Worm (Caenorhabditis elegans) whole organism, late embryonic: ENCODE measurements around the gene C15C8.7.

Experiments used
- F13H6.1 ChIP-seq: sonication (generic microtip); optimal IDR thresholded peaks from 2 replicates; lab custom pipeline; 2016; ENCODE audit warnings: missing genetic modification characterization, missing compliant biosample characterization
- K02D7.2 ChIP-seq: sonication (generic microtip); optimal IDR thresholded peaks from 2 replicates; lab custom pipeline; 2017; ENCODE audit warnings: mild to moderate bottlenecking, missing genetic modification characterization, missing compliant biosample characterization
- ama-1 ChIP-seq: fragments of 150-350 bp; optimal IDR thresholded peaks from 2 replicates; lab custom pipeline; 2014
- ceh-2 ChIP-seq: sonication (generic microtip); optimal IDR thresholded peaks from 2 replicates; lab custom pipeline; 2016; ENCODE audit warnings: missing genotype, missing genetic modification characterization, missing compliant biosample characterization
- ceh-22 ChIP-seq: sonication (generic microtip); optimal IDR thresholded peaks from 2 replicates; lab custom pipeline; 2017; ENCODE audit warnings: missing biosample characterization, missing genetic modification characterization
- ceh-24 ChIP-seq: sonication (generic microtip); optimal IDR thresholded peaks from 2 replicates; lab custom pipeline; 2016; ENCODE audit warnings: mild to moderate bottlenecking, missing genetic modification characterization, missing compliant biosample characterization
- ceh-30 ChIP-seq: fragments of 150-350 bp; optimal IDR thresholded peaks from 2 replicates; lab custom pipeline; 2014; ENCODE audit warnings: missing biosample characterization, missing genetic modification characterization
- ceh-45 ChIP-seq: fragments of 200-800 bp; sonication (Bioruptor generic); IDR thresholded peaks from 2 replicates; pipeline ENCODE4 v1.3.6; 2022; ENCODE audit warnings: missing genetic modification reagents, missing genetic modification characterization, missing compliant biosample characterization
- ceh-48 ChIP-seq: sonication (generic microtip); optimal IDR thresholded peaks from 2 replicates; lab custom pipeline; 2016; ENCODE audit warnings: missing genetic modification characterization, inconsistent platforms, missing compliant biosample characterization
- ceh-6 ChIP-seq: fragments of 200-800 bp; sonication (Bioruptor generic); optimal IDR thresholded peaks from 2 replicates; lab custom pipeline; 2018; ENCODE audit warnings: mild to moderate bottlenecking, missing genetic modification characterization, missing compliant biosample characterization
- ceh-9 ChIP-seq: sonication (generic microtip); optimal IDR thresholded peaks from 2 replicates; lab custom pipeline; 2016; ENCODE audit warnings: mild to moderate bottlenecking, missing genetic modification characterization, inconsistent platforms, missing compliant biosample characterization
- che-1 ChIP-seq: sonication (generic microtip); optimal IDR thresholded peaks from 2 replicates; lab custom pipeline; 2016; ENCODE audit warnings: mild to moderate bottlenecking, missing genetic modification characterization, missing compliant biosample characterization
- dmd-4 ChIP-seq: sonication (generic microtip); optimal IDR thresholded peaks from 2 replicates; lab custom pipeline; 2016; ENCODE audit warnings: borderline replicate concordance, missing genetic modification characterization, missing compliant biosample characterization
- elt-2 ChIP-seq: sonication (generic microtip); optimal IDR thresholded peaks from 2 replicates; lab custom pipeline; 2016; ENCODE audit warnings: missing genetic modification reagents, missing genetic modification characterization, missing compliant biosample characterization
- fax-1 ChIP-seq: sonication (generic microtip); optimal IDR thresholded peaks from 2 replicates; lab custom pipeline; 2016; ENCODE audit warnings: missing genotype, missing genetic modification characterization, missing compliant biosample characterization
- fkh-6 ChIP-seq: sonication (generic microtip); optimal IDR thresholded peaks from 2 replicates; lab custom pipeline; 2016; ENCODE audit warnings: missing genetic modification characterization, missing compliant biosample characterization
- gmeb-2 ChIP-seq: sonication (generic microtip); optimal IDR thresholded peaks from 2 replicates; lab custom pipeline; 2016; ENCODE audit warnings: missing genetic modification characterization, inconsistent platforms, missing compliant biosample characterization
- hlh-13 ChIP-seq: fragments of 200-800 bp; sonication (Bioruptor generic); optimal IDR thresholded peaks from 2 replicates; lab custom pipeline; 2018; ENCODE audit warnings: mild to moderate bottlenecking, missing genetic modification characterization, missing compliant biosample characterization
- hlh-6 ChIP-seq: sonication (generic microtip); optimal IDR thresholded peaks from 2 replicates; lab custom pipeline; 2016; ENCODE audit warnings: missing genotype, missing genetic modification characterization, missing compliant biosample characterization
- hlh-8 ChIP-seq: sonication (generic microtip); optimal IDR thresholded peaks from 2 replicates; lab custom pipeline; 2016; ENCODE audit warnings: missing genotype, missing genetic modification characterization, missing compliant biosample characterization
- lim-6 ChIP-seq: sonication (generic microtip); optimal IDR thresholded peaks from 2 replicates; lab custom pipeline; 2016; ENCODE audit warnings: missing genetic modification characterization, missing compliant biosample characterization
- lin-11 ChIP-seq: fragments of 200-800 bp; sonication (Bioruptor generic); optimal IDR thresholded peaks from 2 replicates; lab custom pipeline; 2018; ENCODE audit warnings: mild to moderate bottlenecking, missing genetic modification characterization, missing compliant biosample characterization
- madf-2 ChIP-seq: sonication (generic microtip); optimal IDR thresholded peaks from 2 replicates; lab custom pipeline; 2017; ENCODE audit warnings: missing genetic modification characterization, missing compliant biosample characterization
- mec-3 ChIP-seq: sonication (generic microtip); optimal IDR thresholded peaks from 2 replicates; lab custom pipeline; 2016; ENCODE audit warnings: borderline replicate concordance, missing genetic modification characterization, missing compliant biosample characterization
- nfya-1 ChIP-seq: sonication (generic microtip); optimal IDR thresholded peaks from 2 replicates; lab custom pipeline; 2017; ENCODE audit warnings: missing genetic modification characterization, mild to moderate bottlenecking, missing compliant biosample characterization, antibody characterized with exemption, moderate library complexity
- npax-4 ChIP-seq: sonication (generic microtip); optimal IDR thresholded peaks from 2 replicates; lab custom pipeline; 2016; ENCODE audit warnings: missing genetic modification characterization, missing compliant biosample characterization
- pag-3 ChIP-seq: sonication (generic microtip); optimal IDR thresholded peaks from 2 replicates; lab custom pipeline; 2016; ENCODE audit warnings: missing compliant biosample characterization, missing genetic modification characterization, borderline replicate concordance
- pat-9 ChIP-seq: fragments of 200-800 bp; sonication (Bioruptor generic); optimal IDR thresholded peaks from 2 replicates; lab custom pipeline; 2018; ENCODE audit warnings: mild to moderate bottlenecking, missing genetic modification characterization, moderate library complexity, missing compliant biosample characterization
- pax-1 ChIP-seq: fragments of 150-350 bp; optimal IDR thresholded peaks from 2 replicates; lab custom pipeline; 2014; ENCODE audit warnings: missing biosample characterization, missing genetic modification characterization
- pha-2 ChIP-seq: sonication (generic microtip); optimal IDR thresholded peaks from 2 replicates; lab custom pipeline; 2017; ENCODE audit warnings: mild to moderate bottlenecking, missing genetic modification characterization, missing compliant biosample characterization
- pqm-1 ChIP-seq: sonication (generic microtip); optimal IDR thresholded peaks from 2 replicates; lab custom pipeline; 2016; ENCODE audit warnings: missing genetic modification characterization, missing compliant biosample characterization
- rnt-1 ChIP-seq: sonication (generic microtip); optimal IDR thresholded peaks from 2 replicates; lab custom pipeline; 2016; ENCODE audit warnings: missing genetic modification characterization, missing compliant biosample characterization
- unc-3 ChIP-seq, 2 experiments: fragments of 200-800 bp in 1 of 2; sonication (Bioruptor generic) in 1 of 2; sonication (generic microtip) in 1 of 2; conservative IDR thresholded peaks in 1 of 2; optimal IDR thresholded peaks in 1 of 2; 2 replicates each; pipeline versions ENCODE4 v1.3.6 to Lab custom; 2016 to 2022; ENCODE audit warnings: missing compliant biosample characterization in 2 of 2, missing genetic modification characterization in 2 of 2, missing genetic modification reagents in 1 of 2
- unc-42 ChIP-seq: sonication (generic microtip); optimal IDR thresholded peaks from 2 replicates; lab custom pipeline; 2016; ENCODE audit warnings: missing genotype, missing genetic modification characterization, missing compliant biosample characterization
- unc-55 ChIP-seq: sonication (generic microtip); optimal IDR thresholded peaks from 2 replicates; lab custom pipeline; 2017; ENCODE audit warnings: missing biosample characterization, missing genetic modification reagents, missing genetic modification characterization
- unc-86 ChIP-seq: sonication (generic microtip); optimal IDR thresholded peaks from 2 replicates; lab custom pipeline; 2016; ENCODE audit warnings: missing genetic modification characterization, missing compliant biosample characterization
- zip-5 ChIP-seq: sonication (generic microtip); optimal IDR thresholded peaks from 2 replicates; lab custom pipeline; 2016; ENCODE audit warnings: missing genetic modification characterization, missing compliant biosample characterization

The C15C8.7 gene

DNA sequence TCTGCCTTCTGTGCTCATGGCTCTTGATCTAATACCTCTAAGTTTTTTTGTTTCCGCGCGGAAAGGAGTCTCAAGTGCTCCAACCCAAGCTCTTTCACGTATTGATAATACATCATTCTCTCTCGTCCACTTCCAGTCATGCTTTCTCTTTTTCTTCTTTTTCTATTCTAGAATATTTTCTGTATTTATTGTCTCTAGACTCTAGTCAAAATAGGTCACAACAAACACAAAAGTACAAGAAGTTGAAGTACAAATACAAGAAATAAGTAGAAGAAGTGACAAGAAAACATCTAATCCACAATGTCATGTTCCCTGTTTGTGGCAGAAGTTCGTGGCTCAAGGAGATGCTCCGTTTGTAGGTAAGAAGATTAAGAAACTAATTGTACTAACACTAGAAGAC is 28.4 kb upstream of the C15C8.7 start, which contains the start of gene ZC455.1:
Gene ZC455.1, plus strand, starts transcription at position 301 of the 400 bp plus-strand sequence.
- no peak for TF ChIP-seq pat-9 (tag; lab: Kevin White, UChicago)
- TF ChIP-seq mec-3 (tag; lab: Kevin White, UChicago), result no peak

DNA sequence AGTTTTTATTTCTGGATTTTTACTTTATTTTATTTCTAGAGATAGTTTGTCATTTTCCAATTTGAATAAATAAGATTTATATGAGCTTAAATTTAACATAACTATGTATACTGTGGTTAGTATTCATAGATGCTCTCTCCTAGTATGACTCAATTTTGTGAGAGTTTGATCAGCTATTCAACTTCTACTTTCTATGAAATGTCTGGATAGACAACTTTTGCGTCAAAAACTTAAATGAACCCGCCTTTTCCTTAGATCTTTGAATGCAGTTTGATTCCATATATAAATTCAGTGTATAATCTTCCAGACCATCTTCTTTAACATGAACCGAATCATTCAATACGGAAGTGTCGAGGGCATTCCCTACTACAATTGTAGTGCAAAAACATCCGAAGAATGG is 24.1 kb upstream of the C15C8.7 start, which contains the start of gene srt-43:
Gene srt-43, plus strand, starts transcription at position 301 of the 400 bp plus-strand sequence.
- TF ChIP-seq zip-5 (tag; lab: Kevin White, UChicago) (no peak), dmd-4 (no peak), mec-3 (tag; lab: Kevin White, UChicago) (no peak), ceh-48 (tag; lab: Kevin White, UChicago) (no peak), pqm-1 (tag; lab: Kevin White, UChicago) (no peak), lim-6 (tag; lab: Kevin White, UChicago) (no peak), ceh-45 (GFP tag; lab: Robert Waterston, UW) (no peak), fkh-6 (tag; lab: Kevin White, UChicago) (no peak), unc-3 (GFP tag; conservative IDR thresholded peaks at IDR 0.05; lab: Robert Waterston, UW) (no peak), unc-3 (tag; optimal IDR thresholded peaks at IDR 0.05; lab: Kevin White, UChicago) (no peak), ceh-6 (GFP tag; lab: Kevin White, UChicago) (no peak), ceh-30 (tag; lab: Kevin White, UChicago) (no peak), madf-2 (no peak), unc-86 (tag; lab: Kevin White, UChicago) (no peak), ceh-24 (no peak)
- TF ChIP-seq, all 69 proteins: peak for 0

DNA sequence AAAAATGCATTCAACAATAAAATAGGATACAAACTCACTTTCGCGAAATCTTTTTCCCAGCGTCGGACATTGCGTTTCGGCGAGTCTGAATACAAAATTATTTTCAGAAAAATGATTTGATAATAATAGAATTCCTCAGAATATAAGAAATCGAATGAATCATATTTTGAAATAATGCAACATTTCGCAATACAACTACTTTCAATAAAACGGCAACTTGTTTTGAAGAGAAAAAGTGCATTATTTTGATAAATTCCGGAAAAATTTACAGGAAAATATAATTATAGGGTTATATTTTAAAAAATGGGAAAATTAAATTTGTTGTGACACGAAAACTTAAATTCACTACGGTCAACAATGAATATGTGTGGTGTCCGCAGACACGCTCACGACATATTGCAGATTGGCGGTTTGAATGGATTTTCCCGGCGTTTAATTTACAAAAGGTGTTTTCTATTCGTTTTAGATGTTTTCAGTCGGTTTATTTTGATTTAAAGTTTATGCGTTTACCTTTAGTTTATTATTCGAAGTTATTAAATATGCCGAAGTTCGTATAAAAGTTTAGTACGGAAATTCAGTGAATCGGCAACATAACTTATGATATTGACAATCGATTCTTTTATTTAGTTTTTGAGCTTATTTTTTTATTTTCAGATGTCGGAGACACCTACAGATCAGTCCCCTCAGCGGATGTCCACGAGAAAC is 18.6 kb upstream of the C15C8.7 start, which contains the start of the genes abcf-1 and scc-3:
Gene abcf-1, minus strand, starts transcription at position 85 of the 705 bp plus-strand sequence.
Gene scc-3, plus strand, starts transcription at position 655 of the 705 bp plus-strand sequence.
- no peak for TF ChIP-seq pha-2 (tag; lab: Kevin White, UChicago)
- TF ChIP-seq unc-42 (tag; lab: Kevin White, UChicago), result no peak
- TF ChIP-seq pag-3 (tag; lab: Kevin White, UChicago), result no peak
- TF ChIP-seq hlh-6, result no peak
- no peak for TF ChIP-seq mec-3 (tag; lab: Kevin White, UChicago)
- TF ChIP-seq nfya-1 (tag; lab: Kevin White, UChicago), result peak; percentile 11

DNA sequence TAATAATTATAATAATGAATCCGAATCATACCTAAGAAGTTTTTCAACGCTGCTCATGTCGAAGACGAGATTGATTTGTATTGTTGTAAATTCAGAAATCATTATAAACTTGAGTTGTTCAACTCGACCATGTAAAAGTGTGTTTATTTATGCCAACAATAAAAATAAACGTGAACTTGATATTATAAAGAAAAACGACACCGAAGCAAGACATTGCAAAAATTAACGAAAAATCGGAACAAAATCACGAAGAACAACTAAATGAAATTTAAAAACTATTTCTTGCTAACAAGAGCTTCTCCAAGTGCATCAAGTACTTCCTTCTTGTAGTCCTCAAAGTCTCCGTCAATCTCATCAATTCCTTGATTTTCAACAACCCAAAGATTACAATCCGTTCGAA is 16.1 kb upstream of the C15C8.7 start, which contains the start of gene F18E2.15:
Gene F18E2.15, minus strand, starts transcription at position 101 of the 400 bp plus-strand sequence.
- TF ChIP-seq pat-9 (tag; lab: Kevin White, UChicago) (no peak), unc-55 (no peak), elt-2 (tag; lab: Kevin White, UChicago) (no peak), K02D7.2 (no peak), hlh-13 (GFP tag; lab: Kevin White, UChicago) (no peak), ceh-2 (tag; lab: Kevin White, UChicago) (no peak), lin-11 (tag; lab: Kevin White, UChicago) (no peak), pax-1 (no peak), fax-1 (tag; lab: Kevin White, UChicago) (no peak), ceh-9 (no peak), npax-4 (tag; lab: Kevin White, UChicago) (no peak), ama-1 (lab: Kevin White, UChicago) (no peak), ceh-22 (tag; lab: Kevin White, UChicago) (no peak), pha-2 (tag; lab: Kevin White, UChicago) (no peak), ceh-30 (tag; lab: Kevin White, UChicago) (no peak), F13H6.1 (tag; lab: Kevin White, UChicago) (no peak), che-1 (tag; lab: Kevin White, UChicago) (no peak), hlh-8 (tag; lab: Kevin White, UChicago) (no peak), gmeb-2 (tag; lab: Kevin White, UChicago) (no peak), rnt-1 (tag; lab: Kevin White, UChicago) (no peak)
